Worm (Caenorhabditis elegans) whole organism, L4 larva: Measurements from ENCODE around the gene txdc-9.

Experiments
- D1046.2 ChIP-seq: fragments of 200-800 bp; sonication (Bioruptor generic); IDR thresholded peaks from 2 replicates; pipeline ENCODE4 v1.3.6; 2022; ENCODE audit warnings: missing genetic modification characterization, missing compliant biosample characterization
- F10B5.3 ChIP-seq: sonication (generic microtip); optimal IDR thresholded peaks from 2 replicates; lab custom pipeline; 2016; ENCODE audit warnings: mild to moderate bottlenecking, missing genetic modification characterization, missing compliant biosample characterization
- F37D6.2 ChIP-seq: sonication (generic microtip); optimal IDR thresholded peaks from 2 replicates; lab custom pipeline; 2016; ENCODE audit warnings: mild to moderate bottlenecking, missing genetic modification characterization, missing compliant biosample characterization
- R02D3.7 ChIP-seq: fragments of 150-350 bp; sonication (generic microtip); optimal IDR thresholded peaks from 3 replicates; lab custom pipeline; 2014; ENCODE audit warnings: missing biosample characterization, missing genetic modification characterization
- T20F7.1 ChIP-seq: fragments of 200-800 bp; sonication (Bioruptor generic); optimal IDR thresholded peaks from 2 replicates; lab custom pipeline; 2018; ENCODE audit warnings: mild to moderate bottlenecking, missing genetic modification characterization, missing compliant biosample characterization
- Y105C5A.15 ChIP-seq: fragments of 200-800 bp; sonication (Bioruptor generic); IDR thresholded peaks from 2 replicates; pipeline ENCODE4 v1.3.6; 2022; ENCODE audit warnings: missing genetic modification characterization, missing compliant biosample characterization
- Y5F2A.4 ChIP-seq: fragments of 200-800 bp; sonication (Bioruptor generic); optimal IDR thresholded peaks from 2 replicates; lab custom pipeline; 2018; ENCODE audit warnings: mild to moderate bottlenecking, missing genetic modification characterization, missing compliant biosample characterization
- ZK337.2 ChIP-seq: fragments of 200-800 bp; sonication (Bioruptor generic); IDR thresholded peaks from 2 replicates; pipeline ENCODE4 v1.3.6; 2022; ENCODE audit warnings: missing genetic modification reagents, missing genetic modification characterization, missing compliant biosample characterization
- ZK546.5 ChIP-seq, 2 experiments: sonication (generic microtip); optimal IDR thresholded peaks; 2 replicates each; lab custom pipeline; 2017; ENCODE audit warnings: missing biosample characterization in 2 of 2, missing genetic modification characterization in 2 of 2
- aha-1 ChIP-seq: fragments of 150-350 bp; peaks from one replicate; lab custom pipeline; 2014; ENCODE audit warnings: missing biosample characterization, missing genetic modification characterization
- attf-4 ChIP-seq: sonication (generic microtip); optimal IDR thresholded peaks from 3 replicates; lab custom pipeline; 2017; ENCODE audit warnings: missing biosample characterization, missing genetic modification characterization
- ceh-32 ChIP-seq: sonication (generic microtip); optimal IDR thresholded peaks from 2 replicates; lab custom pipeline; 2016; ENCODE audit warnings: mild to moderate bottlenecking, missing genetic modification characterization, missing compliant biosample characterization; ENCODE audit not compliant: poor library complexity
- ceh-82 ChIP-seq: sonication (generic microtip); optimal IDR thresholded peaks from 2 replicates; lab custom pipeline; 2017; ENCODE audit warnings: missing biosample characterization, missing genetic modification characterization
- ces-1 ChIP-seq: fragments of 150-350 bp; sonication (generic microtip); optimal IDR thresholded peaks from 4 replicates; lab custom pipeline; 2014; ENCODE audit warnings: missing biosample characterization, missing genetic modification reagents, missing genetic modification characterization
- cey-2 ChIP-seq: sonication (generic microtip); optimal IDR thresholded peaks from 3 replicates; lab custom pipeline; 2017; ENCODE audit warnings: missing genetic modification characterization, mild to moderate bottlenecking, missing compliant biosample characterization, antibody characterized with exemption, borderline replicate concordance; ENCODE audit not compliant: insufficient read depth
- daf-12 ChIP-seq: fragments of 150-350 bp; optimal IDR thresholded peaks from 2 replicates; lab custom pipeline; 2014; ENCODE audit warnings: missing biosample characterization, missing genetic modification reagents, missing genetic modification characterization
- daf-16 ChIP-seq, 3 experiments: sonication (generic microtip); optimal IDR thresholded peaks; 2 replicates each; lab custom pipeline; 2016 to 2017; ENCODE audit warnings: missing genetic modification characterization in 3 of 3, missing genetic modification reagents in 3 of 3, mild to moderate bottlenecking in 2 of 3, missing compliant biosample characterization in 2 of 3, missing biosample characterization in 1 of 3, moderate library complexity in 1 of 3
- duxl-1 ChIP-seq: sonication (generic microtip); optimal IDR thresholded peaks from 2 replicates; lab custom pipeline; 2016; ENCODE audit warnings: mild to moderate bottlenecking, missing genetic modification characterization, moderate library complexity, missing compliant biosample characterization; ENCODE audit not compliant: poor library complexity
- egl-43 ChIP-seq: fragments of 200-800 bp; sonication (Bioruptor generic); IDR thresholded peaks from 2 replicates; pipeline ENCODE4 v1.3.6; 2022; ENCODE audit warnings: missing genetic modification reagents, missing genetic modification characterization, missing compliant biosample characterization
- fos-1 ChIP-seq: fragments of 150-350 bp; optimal IDR thresholded peaks from 2 replicates; lab custom pipeline; 2014; ENCODE audit warnings: missing biosample characterization, missing genetic modification characterization
- hlh-11 ChIP-seq: fragments of 200-800 bp; sonication (Bioruptor generic); optimal IDR thresholded peaks from 2 replicates; lab custom pipeline; 2018; ENCODE audit warnings: mild to moderate bottlenecking, missing genetic modification characterization, missing compliant biosample characterization
- hmg-1.1 ChIP-seq: fragments of 200-800 bp; sonication (Bioruptor generic); IDR thresholded peaks from 2 replicates; pipeline ENCODE4 v1.3.6; 2022; ENCODE audit warnings: missing genetic modification reagents, missing genetic modification characterization, missing compliant biosample characterization
- lim-7 ChIP-seq: fragments of 200-800 bp; sonication (Bioruptor generic); IDR thresholded peaks from 2 replicates; pipeline ENCODE4 v1.3.6; 2022; ENCODE audit warnings: missing genetic modification characterization, missing compliant biosample characterization
- lin-1 ChIP-seq: fragments of 200-800 bp; sonication (Bioruptor generic); IDR thresholded peaks from 2 replicates; pipeline ENCODE4 v1.3.6; 2022; ENCODE audit warnings: missing genetic modification reagents, missing genetic modification characterization, missing compliant biosample characterization
- lin-13 ChIP-seq: fragments of 150-350 bp; optimal IDR thresholded peaks from 2 replicates; lab custom pipeline; 2014; ENCODE audit warnings: missing biosample characterization, missing genetic modification reagents, missing genetic modification characterization
- lin-15B ChIP-seq: fragments of 150-350 bp; sonication (generic microtip); optimal IDR thresholded peaks from 3 replicates; lab custom pipeline; 2014; ENCODE audit warnings: missing biosample characterization, missing genetic modification characterization
- lin-38 ChIP-seq: fragments of 200-800 bp; sonication (Bioruptor generic); IDR thresholded peaks from 2 replicates; pipeline ENCODE4 v1.3.6; 2022; ENCODE audit warnings: missing genetic modification reagents, missing genetic modification characterization, missing compliant biosample characterization
- lir-3 ChIP-seq: sonication (generic microtip); optimal IDR thresholded peaks from 2 replicates; lab custom pipeline; 2016; ENCODE audit warnings: mild to moderate bottlenecking, missing genetic modification characterization, missing compliant biosample characterization
- mes-2 ChIP-seq: sonication (generic microtip); optimal IDR thresholded peaks from 2 replicates; lab custom pipeline; 2016; ENCODE audit warnings: missing genotype, mild to moderate bottlenecking, missing genetic modification characterization, missing compliant biosample characterization; ENCODE audit not compliant: poor library complexity, severe bottlenecking
- nhr-102 ChIP-seq: sonication (generic microtip); optimal IDR thresholded peaks from 2 replicates; lab custom pipeline; 2016; ENCODE audit warnings: mild to moderate bottlenecking, missing genetic modification characterization, moderate library complexity, missing compliant biosample characterization
- nhr-11 ChIP-seq: fragments of 150-350 bp; optimal IDR thresholded peaks from 2 replicates; lab custom pipeline; 2014; ENCODE audit warnings: missing biosample characterization, missing genetic modification characterization
- nhr-111 ChIP-seq: fragments of 200-800 bp; sonication (Bioruptor generic); optimal IDR thresholded peaks from 2 replicates; lab custom pipeline; 2018; ENCODE audit warnings: mild to moderate bottlenecking, missing genetic modification characterization, missing compliant biosample characterization
- nhr-237 ChIP-seq: sonication (generic microtip); optimal IDR thresholded peaks from 2 replicates; lab custom pipeline; 2017; ENCODE audit warnings: missing biosample characterization, missing genetic modification characterization
- nhr-25 ChIP-seq: sonication (generic microtip); optimal IDR thresholded peaks from 2 replicates; lab custom pipeline; 2017; ENCODE audit warnings: missing genetic modification characterization, mild to moderate bottlenecking, missing compliant biosample characterization, antibody characterized with exemption, moderate library complexity, borderline replicate concordance; ENCODE audit not compliant: insufficient read depth
- nhr-28 ChIP-seq: fragments of 150-350 bp; optimal IDR thresholded peaks from 2 replicates; lab custom pipeline; 2014; ENCODE audit warnings: missing biosample characterization, missing genetic modification characterization
- nhr-41 ChIP-seq: fragments of 200-800 bp; sonication (Bioruptor generic); IDR thresholded peaks from 2 replicates; pipeline ENCODE4 v1.3.6; 2022; ENCODE audit warnings: missing genetic modification reagents, missing genetic modification characterization, missing compliant biosample characterization
- nhr-42 ChIP-seq: fragments of 200-800 bp; sonication (Bioruptor generic); IDR thresholded peaks from 2 replicates; pipeline ENCODE4 v1.3.6; 2022; ENCODE audit warnings: missing genetic modification characterization, missing compliant biosample characterization
- nhr-76 ChIP-seq: fragments of 150-350 bp; optimal IDR thresholded peaks from 2 replicates; lab custom pipeline; 2014; ENCODE audit warnings: missing biosample characterization, missing genetic modification characterization
- nhr-77 ChIP-seq: fragments of 150-350 bp; optimal IDR thresholded peaks from 2 replicates; lab custom pipeline; 2014; ENCODE audit warnings: missing biosample characterization, missing genetic modification characterization
- php-3 ChIP-seq: fragments of 200-800 bp; sonication (Bioruptor generic); IDR thresholded peaks from 2 replicates; pipeline ENCODE4 v1.3.6; 2022; ENCODE audit warnings: missing genetic modification reagents, missing genetic modification characterization, missing compliant biosample characterization
- set-16 ChIP-seq: fragments of 200-800 bp; sonication (Bioruptor generic); IDR thresholded peaks from 2 replicates; pipeline ENCODE4 v1.3.6; 2022; ENCODE audit warnings: missing genetic modification reagents, missing genetic modification characterization, missing compliant biosample characterization
- skn-1 ChIP-seq: fragments of 150-350 bp; optimal IDR thresholded peaks from 2 replicates; lab custom pipeline; 2014; ENCODE audit warnings: missing biosample characterization, missing genetic modification characterization
- spr-3 ChIP-seq: fragments of 200-800 bp; sonication (Bioruptor generic); optimal IDR thresholded peaks from 2 replicates; lab custom pipeline; 2018; ENCODE audit warnings: mild to moderate bottlenecking, missing genetic modification characterization, missing compliant biosample characterization
- unc-130 ChIP-seq: sonication (generic microtip); optimal IDR thresholded peaks from 2 replicates; lab custom pipeline; 2016; ENCODE audit warnings: missing genetic modification reagents, missing genetic modification characterization, missing compliant biosample characterization
- unc-39 ChIP-seq: sonication (generic microtip); optimal IDR thresholded peaks from 2 replicates; lab custom pipeline; 2017; ENCODE audit warnings: missing biosample characterization, missing genetic modification characterization
- unc-62 ChIP-seq, 3 experiments: fragments of 150-350 bp in 1 of 3; sonication (generic microtip); optimal IDR thresholded peaks in 2 of 3; peaks in 1 of 3; 1 replicate in 1 of 3; 2 replicates in 2 of 3; lab custom pipeline; 2014 to 2017; ENCODE audit warnings: missing biosample characterization in 3 of 3, missing genetic modification characterization in 3 of 3, missing genetic modification reagents in 3 of 3, missing genotype in 1 of 3
- zag-1 ChIP-seq: fragments of 150-350 bp; optimal IDR thresholded peaks from 2 replicates; lab custom pipeline; 2014; ENCODE audit warnings: missing biosample characterization, missing genetic modification characterization
- zfp-2 ChIP-seq: sonication (generic microtip); optimal IDR thresholded peaks from 2 replicates; lab custom pipeline; 2016; ENCODE audit warnings: mild to moderate bottlenecking, missing genetic modification characterization, missing compliant biosample characterization
- zip-11 ChIP-seq: fragments of 200-800 bp; sonication (Bioruptor generic); IDR thresholded peaks from 2 replicates; pipeline ENCODE4 v1.3.6; 2022; ENCODE audit warnings: missing genetic modification characterization, missing compliant biosample characterization
- ztf-11 ChIP-seq: fragments of 150-350 bp; optimal IDR thresholded peaks from 2 replicates; lab custom pipeline; 2014; ENCODE audit warnings: missing biosample characterization, missing genetic modification characterization
- ztf-7 ChIP-seq: fragments of 150-350 bp; optimal IDR thresholded peaks from 2 replicates; lab custom pipeline; 2014; ENCODE audit warnings: missing biosample characterization, missing genetic modification characterization

Gene txdc-9

ce11 chrIII:6444335-6444734 lies 12.4 kb downstream of the txdc-9 start, which contains the start of gene C05D11.13 (continued):
- TF ChIP-seq nhr-11 (tag; lab: Kevin White, UChicago) (no peak), R02D3.7 (tag; lab: Kevin White, UChicago) (no peak), hlh-11 (peak; percentile 49), zip-11 (no peak), ztf-7 (tag; lab: Kevin White, UChicago) (no peak), mes-2 (tag; lab: Kevin White, UChicago) (peak; percentile 56), nhr-42 (GFP tag; lab: Robert Waterston, UW) (no peak), fos-1 (tag; lab: Kevin White, UChicago) (no peak), attf-4 (tag; lab: Kevin White, UChicago) (no peak), unc-62 (GFP tag; optimal IDR thresholded peaks at IDR 0.05 in 1 of 2; lab: Kevin White, UChicago) (no peak), unc-62 (tag; optimal IDR thresholded peaks at IDR 0.05; lab: Kevin White, UChicago) (no peak), daf-16 (GFP tag; optimal IDR thresholded peaks at IDR 0.05; lab: Kevin White, UChicago) (peak in 1 of 2 experiments; percentile 32), daf-16 (tag; optimal IDR thresholded peaks at IDR 0.05; lab: Kevin White, UChicago) (peak; percentile 45), zfp-2 (tag; lab: Kevin White, UChicago) (no peak), nhr-25 (tag; lab: Kevin White, UChicago) (no peak), aha-1 (tag; lab: Kevin White, UChicago) (peak; percentile 1), nhr-111 (GFP tag; lab: Kevin White, UChicago) (no peak), F10B5.3 (tag; lab: Kevin White, UChicago) (peak; percentile 31), hmg-1.1 (GFP tag; lab: Robert Waterston, UW) (peak; percentile 34; the same call in 1 of the 2 replicates), lim-7 (GFP tag; lab: Robert Waterston, UW) (no peak), Y5F2A.4 (GFP tag; lab: Kevin White, UChicago) (no peak), F37D6.2 (no peak), cey-2 (tag; lab: Kevin White, UChicago) (no peak), D1046.2 (GFP tag; lab: Robert Waterston, UW) (no peak), nhr-41 (no peak), egl-43 (GFP tag; lab: Robert Waterston, UW) (no peak), nhr-77 (tag; lab: Kevin White, UChicago) (no peak), duxl-1 (tag; lab: Kevin White, UChicago) (peak; percentile 66), T20F7.1 (no peak), daf-12 (tag; lab: Kevin White, UChicago) (no peak), skn-1 (tag; lab: Kevin White, UChicago) (no peak), ZK337.2 (GFP tag; lab: Robert Waterston, UW) (no peak), lin-13 (GFP tag; lab: Kevin White, UChicago) (no peak), ztf-11 (tag; lab: Kevin White, UChicago) (no peak), lin-38 (peak; percentile 58), nhr-76 (tag; lab: Kevin White, UChicago) (no peak), php-3 (no peak), spr-3 (GFP tag; lab: Kevin White, UChicago) (no peak), Y105C5A.15 (GFP tag; lab: Robert Waterston, UW) (0 out of 2 replicates have a peak, but pooled peaks have one; percentile 33), set-16 (GFP tag; lab: Robert Waterston, UW) (no peak), lir-3 (tag; lab: Kevin White, UChicago) (no peak), nhr-102 (tag; lab: Kevin White, UChicago) (peak; percentile 39), unc-39 (no peak), ces-1 (no peak), ceh-32 (no peak), lin-15B (no peak), ceh-82 (tag; lab: Kevin White, UChicago) (no peak), lin-1 (GFP tag; lab: Robert Waterston, UW) (peak; percentile 27; the same call in 1 of the 2 replicates), ZK546.5 (tag; optimal IDR thresholded peaks at IDR 0.05; lab: Kevin White, UChicago) (no peak), zag-1 (tag; lab: Kevin White, UChicago) (no peak), unc-130 (no peak), nhr-28 (tag; lab: Kevin White, UChicago) (peak; percentile 43), nhr-237 (tag; lab: Kevin White, UChicago) (no peak)
